Worm (Caenorhabditis elegans): ENCODE results near the gene ZK666.14.

Gene ZK666.14

DNA sequence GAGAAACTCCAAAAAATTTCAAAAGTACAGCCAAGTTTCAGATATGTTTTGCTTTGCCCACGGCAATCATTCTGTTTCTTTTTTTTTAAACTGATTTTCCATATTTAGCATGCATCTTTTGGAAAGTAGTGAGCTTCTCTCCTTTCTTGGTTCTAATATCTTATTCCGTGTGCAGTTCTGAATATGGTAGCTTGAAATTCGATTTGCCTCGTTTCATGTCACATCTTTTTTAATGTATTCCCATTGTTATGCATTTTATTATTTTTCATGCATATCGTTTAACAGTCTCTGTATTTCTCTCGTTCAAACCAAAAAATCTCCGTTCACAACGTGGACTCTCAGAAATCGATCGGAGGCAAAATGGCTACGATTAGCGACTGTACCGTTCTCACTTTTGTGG is at the start of gene ZK666.14:
ZK666.14 (plus strand) TSS at position 301 of the 400 bp plus-strand sequence.
- TF ChIP-seq nhr-67 (tag; optimal IDR thresholded peaks at IDR 0.05) (no peak), mdl-1 (tag; optimal IDR thresholded peaks at IDR 0.05) (no peak), nhr-23 (tag; optimal IDR thresholded peaks at IDR 0.05) (no peak), unc-62 (GFP tag; optimal IDR thresholded peaks at IDR 0.05) (no peak), unc-39 (tag; optimal IDR thresholded peaks at IDR 0.05) (no peak), aly-2 (tag; optimal IDR thresholded peaks at IDR 0.05) (no peak), snpc-4 (tag; optimal IDR thresholded peaks at IDR 0.05) (no peak), ceh-82 (tag; optimal IDR thresholded peaks at IDR 0.05) (no peak), ceh-9 (tag; optimal IDR thresholded peaks at IDR 0.05) (no peak), egl-27 (tag; optimal IDR thresholded peaks at IDR 0.05) (no peak), lin-15B (tag; optimal IDR thresholded peaks at IDR 0.05) (no peak), zag-1 (tag; optimal IDR thresholded peaks at IDR 0.05) (no peak), ZK546.5 (tag; optimal IDR thresholded peaks at IDR 0.05) (no peak), nhr-77 (tag; optimal IDR thresholded peaks at IDR 0.05) (no peak), skn-1 (tag; optimal IDR thresholded peaks at IDR 0.05) (no peak)

DNA sequence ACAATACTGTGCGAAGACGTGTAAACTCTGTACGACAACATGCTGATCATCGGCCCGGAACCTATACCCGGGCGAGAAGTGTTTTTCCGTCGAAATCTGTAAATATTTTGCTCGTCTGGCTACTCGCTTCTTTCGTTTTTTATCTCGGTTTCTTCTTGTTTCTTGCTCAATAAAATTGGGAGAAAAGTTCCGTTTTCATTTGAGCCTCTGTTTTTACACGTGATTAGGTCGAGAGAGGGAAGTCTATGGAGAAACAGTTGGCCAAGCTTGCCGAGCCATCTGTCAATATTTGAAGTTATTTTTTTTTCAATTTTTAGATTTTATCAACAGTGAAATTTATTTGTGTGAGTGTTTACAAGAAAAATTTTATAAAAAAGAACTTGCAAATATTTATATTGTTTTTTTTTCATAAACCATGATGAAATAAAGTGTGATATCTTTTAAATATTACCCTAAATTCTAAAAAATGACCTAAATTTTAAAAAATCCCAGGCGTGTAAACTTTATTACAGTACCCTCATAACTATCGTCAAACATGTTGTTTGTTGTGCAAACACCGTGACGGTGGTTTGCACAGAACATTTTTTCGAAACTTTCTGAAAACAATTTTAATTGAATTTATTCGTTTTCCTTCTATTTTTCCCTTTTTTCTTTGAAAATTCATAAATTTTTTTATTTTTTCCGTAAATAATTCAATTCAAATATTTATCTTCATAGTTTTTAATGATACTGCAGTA is 49.4 kb upstream of the ZK666.14 start:
- peak; percentile 83 for TF ChIP-seq pha-4 (tag; optimal IDR thresholded peaks at IDR 0.05)
- peak; percentile 14 for TF ChIP-seq egl-5 (tag; optimal IDR thresholded peaks at IDR 0.05)
- no peak for TF ChIP-seq elt-1 (tag; optimal IDR thresholded peaks at IDR 0.05)
- no peak for TF ChIP-seq egl-27 (tag; optimal IDR thresholded peaks at IDR 0.05)
- TF ChIP-seq lin-15B (tag; optimal IDR thresholded peaks at IDR 0.05), result peak; percentile 1

DNA sequence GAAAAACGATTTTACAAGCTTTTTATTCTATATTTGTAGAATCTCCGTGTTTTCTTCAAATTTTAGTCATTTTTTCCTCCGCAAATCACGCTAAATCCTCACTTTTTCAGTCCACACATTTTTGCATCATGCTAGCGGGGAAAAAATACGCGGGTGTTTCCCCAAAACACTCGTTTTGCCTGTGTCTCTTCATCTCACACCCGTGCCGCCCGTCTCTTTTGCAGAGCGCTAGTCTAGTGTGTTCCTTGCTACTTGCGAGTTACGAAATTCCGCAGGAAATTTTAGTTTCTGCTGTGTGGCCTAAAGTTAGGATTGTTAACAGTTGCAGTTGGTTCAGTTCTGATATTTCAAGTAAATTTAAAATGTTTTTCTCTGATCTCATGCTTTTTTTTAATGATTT is 48.8 kb upstream of the ZK666.14 start:
- TF ChIP-seq nhr-25 (tag; optimal IDR thresholded peaks at IDR 0.05) (peak; percentile 27), nhr-77 (tag; optimal IDR thresholded peaks at IDR 0.05) (no peak), unc-62 (GFP tag; optimal IDR thresholded peaks at IDR 0.05) (no peak), sea-2 (GFP tag; optimal IDR thresholded peaks at IDR 0.05) (no peak), tbx-2 (tag; optimal IDR thresholded peaks at IDR 0.05) (no peak), nhr-43 (tag; optimal IDR thresholded peaks at IDR 0.05; ENCODE audit: poor library complexity, severe bottlenecking) (no peak), lsy-12 (tag; optimal IDR thresholded peaks at IDR 0.05) (no peak), egl-5 (tag; optimal IDR thresholded peaks at IDR 0.05) (no peak), elt-2 (tag; optimal IDR thresholded peaks at IDR 0.05) (no peak), ztf-4 (tag; optimal IDR thresholded peaks at IDR 0.05) (no peak), snpc-4 (tag; optimal IDR thresholded peaks at IDR 0.05) (no peak), aly-2 (tag; optimal IDR thresholded peaks at IDR 0.05) (no peak), lin-39 (tag; optimal IDR thresholded peaks at IDR 0.05) (no peak), unc-39 (tag; optimal IDR thresholded peaks at IDR 0.05) (no peak), ama-1 (optimal IDR thresholded peaks at IDR 0.05) (peak; percentile 1), nhr-67 (tag; optimal IDR thresholded peaks at IDR 0.05) (no peak), R02D3.7 (tag; optimal IDR thresholded peaks at IDR 0.05) (no peak), ceh-16 (tag; optimal IDR thresholded peaks at IDR 0.05) (no peak), fkh-10 (GFP tag; optimal IDR thresholded peaks at IDR 0.05) (peak; percentile 1), ceh-28 (tag; optimal IDR thresholded peaks at IDR 0.05) (no peak), mml-1 (tag; optimal IDR thresholded peaks at IDR 0.05) (no peak), nfya-1 (tag; optimal IDR thresholded peaks at IDR 0.05; ENCODE audit: insufficient read depth) (peak; percentile 25), jun-1 (tag; optimal IDR thresholded peaks at IDR 0.05) (no peak), ZK546.5 (tag; optimal IDR thresholded peaks at IDR 0.05) (no peak), zag-1 (tag; optimal IDR thresholded peaks at IDR 0.05) (no peak), egl-27 (tag; optimal IDR thresholded peaks at IDR 0.05) (no peak), ceh-82 (tag; optimal IDR thresholded peaks at IDR 0.05) (no peak), pha-4 (tag; optimal IDR thresholded peaks at IDR 0.05) (no peak), eor-1 (tag; optimal IDR thresholded peaks at IDR 0.05) (no peak), lin-15B (tag; optimal IDR thresholded peaks at IDR 0.05) (peak; percentile 30), fkh-2 (tag; optimal IDR thresholded peaks at IDR 0.05) (no peak), ztf-11 (tag; optimal IDR thresholded peaks at IDR 0.05) (no peak), fos-1 (tag; optimal IDR thresholded peaks at IDR 0.05) (no peak), ceh-9 (tag; optimal IDR thresholded peaks at IDR 0.05) (no peak), nhr-11 (tag; optimal IDR thresholded peaks at IDR 0.05) (no peak), hmg-11 (tag; optimal IDR thresholded peaks at IDR 0.05) (no peak), nhr-76 (tag; optimal IDR thresholded peaks at IDR 0.05) (no peak)

All from whole organism, L3 larva.